Worm (Caenorhabditis elegans): ENCODE results near the gene mars-1.
A peak's percentile ranks its signal among the peaks of the same experiment; 100 is the strongest.

The mars-1 gene

DNA sequence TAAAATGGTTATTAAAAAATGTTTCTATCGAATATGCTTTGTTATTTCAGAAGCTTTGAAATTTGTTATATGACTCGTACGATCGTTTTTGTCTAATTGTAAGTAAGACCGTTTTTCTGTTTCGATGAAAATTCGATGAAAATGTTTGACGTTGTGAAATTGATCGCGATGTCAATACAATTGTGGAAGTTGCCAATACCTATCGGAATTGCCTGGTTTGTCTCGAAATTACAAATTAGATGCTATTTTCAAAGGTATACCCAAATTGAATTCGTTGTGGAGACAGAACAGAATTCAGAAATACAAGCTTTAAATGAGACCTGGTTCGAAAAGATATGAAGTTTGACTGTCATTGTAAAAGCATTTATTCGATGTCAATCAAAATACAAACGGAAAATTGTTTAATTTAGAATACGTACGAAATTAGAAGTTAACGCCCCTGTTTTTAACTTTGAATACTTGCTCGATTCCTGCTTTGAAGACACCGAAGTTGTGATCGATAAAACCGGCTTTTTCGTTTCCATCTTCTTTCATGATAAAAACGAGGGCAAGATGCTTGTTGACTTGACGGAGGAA lies 31.9 kb downstream of the mars-1 start:
- TF ChIP-seq skn-1 (tag; optimal IDR thresholded peaks at IDR 0.05) (no peak), aly-2 (tag; optimal IDR thresholded peaks at IDR 0.05) (no peak), mab-5 (tag; optimal IDR thresholded peaks at IDR 0.05) (no peak), mbf-1 (tag; optimal IDR thresholded peaks at IDR 0.05) (no peak), F13H6.1 (tag; optimal IDR thresholded peaks at IDR 0.05) (no peak), nhr-237 (tag; optimal IDR thresholded peaks at IDR 0.05) (no peak), lin-13 (GFP tag; optimal IDR thresholded peaks at IDR 0.05) (no peak), ztf-11 (tag; optimal IDR thresholded peaks at IDR 0.05) (no peak), Y55F3AM.14 (GFP tag; optimal IDR thresholded peaks at IDR 0.05) (no peak), unc-39 (tag; optimal IDR thresholded peaks at IDR 0.05) (no peak)

DNA sequence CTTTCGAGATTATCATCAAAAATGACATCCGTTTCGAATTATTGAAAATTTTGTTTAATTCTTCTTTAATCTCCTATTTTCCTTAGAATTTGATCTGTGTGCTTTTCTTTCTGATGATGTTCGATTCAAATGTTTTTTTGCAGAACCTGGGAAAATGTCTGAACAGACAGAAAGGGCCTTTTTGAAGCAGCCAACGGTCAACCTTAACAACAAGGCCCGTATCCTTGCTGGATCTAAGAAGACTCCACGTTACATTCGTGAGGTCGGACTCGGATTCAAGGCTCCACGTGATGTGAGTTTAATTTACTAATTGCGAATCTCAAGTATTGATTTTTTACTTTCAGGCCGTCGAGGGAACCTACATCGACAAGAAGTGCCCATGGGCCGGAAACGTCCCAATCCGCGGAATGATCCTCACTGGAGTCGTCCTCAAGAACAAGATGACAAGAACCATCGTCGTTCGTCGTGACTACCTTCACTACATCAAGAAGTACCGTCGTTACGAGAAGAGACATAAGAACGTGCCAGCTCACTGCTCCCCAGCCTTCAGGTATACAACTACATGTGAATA lies 32.7 kb downstream of the mars-1 start, which contains the start of gene rps-11:
Gene rps-11 (plus strand): TSS at position 144 of the 571 bp plus-strand sequence.
- TF ChIP-seq aly-2 (tag; optimal IDR thresholded peaks at IDR 0.05) (no peak), mab-5 (tag; optimal IDR thresholded peaks at IDR 0.05) (no peak), egl-27 (tag; optimal IDR thresholded peaks at IDR 0.05) (no peak), C34F6.9 (tag; optimal IDR thresholded peaks at IDR 0.05) (no peak), ztf-11 (tag; optimal IDR thresholded peaks at IDR 0.05) (no peak), ztf-4 (tag; optimal IDR thresholded peaks at IDR 0.05) (no peak), sma-9 (GFP tag; optimal IDR thresholded peaks at IDR 0.05) (no peak), sma-9 (tag; optimal IDR thresholded peaks at IDR 0.05) (no peak), nhr-11 (tag; optimal IDR thresholded peaks at IDR 0.05) (no peak), blmp-1 (tag; optimal IDR thresholded peaks at IDR 0.05; ENCODE audit: insufficient read depth) (no peak), snpc-4 (tag; optimal IDR thresholded peaks at IDR 0.05) (no peak), crh-2 (tag; optimal IDR thresholded peaks at IDR 0.05) (no peak), nhr-237 (tag; optimal IDR thresholded peaks at IDR 0.05) (no peak), nhr-12 (tag; optimal IDR thresholded peaks at IDR 0.05) (no peak), ZK546.5 (tag; optimal IDR thresholded peaks at IDR 0.05) (no peak), unc-62 (GFP tag; optimal IDR thresholded peaks at IDR 0.05) (no peak), lsy-2 (tag; optimal IDR thresholded peaks at IDR 0.05) (no peak), sma-3 (GFP tag; optimal IDR thresholded peaks at IDR 0.05) (no peak), Y55F3AM.14 (GFP tag; optimal IDR thresholded peaks at IDR 0.05) (no peak), nhr-21 (tag; optimal IDR thresholded peaks at IDR 0.05) (no peak)

ce11 chrIV:11601721-11602405 lies 33.4 kb downstream of the mars-1 start:
- TF ChIP-seq unc-55 (GFP tag; optimal IDR thresholded peaks at IDR 0.05): peak; percentile 92
- peak; percentile 57 for TF ChIP-seq crh-2 (tag; optimal IDR thresholded peaks at IDR 0.05)
- peak; percentile 4 for TF ChIP-seq nhr-21 (tag; optimal IDR thresholded peaks at IDR 0.05)
- peak; percentile 39 for TF ChIP-seq ama-1 (optimal IDR thresholded peaks at IDR 0.05)
- no peak for TF ChIP-seq nhr-10 (tag; optimal IDR thresholded peaks at IDR 0.05)
- TF ChIP-seq Y55F3AM.14 (GFP tag; optimal IDR thresholded peaks at IDR 0.05): peak; percentile 21
- no peak for TF ChIP-seq ztf-11 (tag; optimal IDR thresholded peaks at IDR 0.05)
- TF ChIP-seq aly-2 (tag; optimal IDR thresholded peaks at IDR 0.05): no peak
- TF ChIP-seq R02D3.7 (tag; optimal IDR thresholded peaks at IDR 0.05): no peak
- no peak for TF ChIP-seq snpc-4 (tag; optimal IDR thresholded peaks at IDR 0.05)
- peak; percentile 57 to 94 for TF ChIP-seq lsy-2 (tag; optimal IDR thresholded peaks at IDR 0.05)
- TF ChIP-seq nhr-12 (tag; optimal IDR thresholded peaks at IDR 0.05): no peak
- TF ChIP-seq sma-9 (GFP tag; optimal IDR thresholded peaks at IDR 0.05): peak; percentile 51
- no peak for TF ChIP-seq sma-9 (tag; optimal IDR thresholded peaks at IDR 0.05)
- TF ChIP-seq C34F6.9 (tag; optimal IDR thresholded peaks at IDR 0.05): peak; percentile 79
- TF ChIP-seq F13H6.1 (tag; optimal IDR thresholded peaks at IDR 0.05): peak; percentile 40
- no peak for TF ChIP-seq alr-1 (tag; optimal IDR thresholded peaks at IDR 0.05)
- TF ChIP-seq ceh-16 (tag; optimal IDR thresholded peaks at IDR 0.05): no peak
- peak; percentile 63 for TF ChIP-seq nhr-129 (tag; optimal IDR thresholded peaks at IDR 0.05)
- peak; percentile 32 for TF ChIP-seq ztf-4 (tag; optimal IDR thresholded peaks at IDR 0.05)
- peak; percentile 26 for TF ChIP-seq blmp-1 (tag; optimal IDR thresholded peaks at IDR 0.05; ENCODE audit: insufficient read depth)
- TF ChIP-seq lin-11 (tag; optimal IDR thresholded peaks at IDR 0.05): peak; percentile 81
- TF ChIP-seq gmeb-1 (tag; optimal IDR thresholded peaks at IDR 0.05): peak; percentile 75
- no peak for TF ChIP-seq sem-4 (tag; optimal IDR thresholded peaks at IDR 0.05)
- TF ChIP-seq sma-3 (GFP tag; optimal IDR thresholded peaks at IDR 0.05): peak; percentile 46
- TF ChIP-seq nhr-25 (tag; optimal IDR thresholded peaks at IDR 0.05): peak; percentile 50
- peak; percentile 49 for TF ChIP-seq skn-1 (tag; optimal IDR thresholded peaks at IDR 0.05)
- peak; percentile 65 for TF ChIP-seq lin-13 (GFP tag; optimal IDR thresholded peaks at IDR 0.05)
- TF ChIP-seq fos-1 (tag; optimal IDR thresholded peaks at IDR 0.05): peak; percentile 23
- TF ChIP-seq ZK546.5 (tag; optimal IDR thresholded peaks at IDR 0.05): peak; percentile 26

Data from whole organism, L2 larva.